Worm (Caenorhabditis elegans): ENCODE measurements around the gene degt-1.
A peak's percentile ranks its signal among the peaks of the same experiment; 100 is the strongest.

Gene degt-1

ce11 chrV:10556362-10556761 is 16.2 kb downstream of the degt-1 start:
- TF ChIP-seq pax-1 (tag; optimal IDR thresholded peaks at IDR 0.05) = no peak
- no peak for TF ChIP-seq ceh-18 (tag; optimal IDR thresholded peaks at IDR 0.05)
- TF ChIP-seq ceh-45 (GFP tag; IDR thresholded peaks at IDR 0.05) = no peak
- TF ChIP-seq unc-86 (tag; optimal IDR thresholded peaks at IDR 0.05) = no peak
- no peak for TF ChIP-seq ceh-19 (GFP tag; optimal IDR thresholded peaks at IDR 0.05)
- TF ChIP-seq odd-2 (tag; optimal IDR thresholded peaks at IDR 0.05) = no peak
- no peak for TF ChIP-seq pat-9 (tag; optimal IDR thresholded peaks at IDR 0.05)
- TF ChIP-seq che-1 (tag; optimal IDR thresholded peaks at IDR 0.05) = no peak
- TF ChIP-seq zip-5 (tag; optimal IDR thresholded peaks at IDR 0.05) = no peak
- no peak for TF ChIP-seq fax-1 (tag; optimal IDR thresholded peaks at IDR 0.05)
- no peak for TF ChIP-seq pag-3 (tag; optimal IDR thresholded peaks at IDR 0.05; ENCODE audit: borderline replicate concordance)
- TF ChIP-seq fkh-10 (GFP tag; optimal IDR thresholded peaks at IDR 0.05) = no peak
- TF ChIP-seq ceh-34 (tag; optimal IDR thresholded peaks at IDR 0.05) = no peak

ce11 chrV:10557094-10557493 is 17.0 kb downstream of the degt-1 start:
- TF ChIP-seq pha-4 (tag; optimal IDR thresholded peaks at IDR 0.05) (no peak), hlh-15 (tag; optimal IDR thresholded peaks at IDR 0.05) (no peak), ztf-16 (tag; optimal IDR thresholded peaks at IDR 0.05) (no peak), elt-4 (tag; optimal IDR thresholded peaks at IDR 0.05) (no peak), ceh-6 (GFP tag; optimal IDR thresholded peaks at IDR 0.05) (no peak), dmd-4 (tag; optimal IDR thresholded peaks at IDR 0.05; ENCODE audit: borderline replicate concordance) (no peak), pat-9 (tag; optimal IDR thresholded peaks at IDR 0.05) (no peak), eyg-1 (tag; optimal IDR thresholded peaks at IDR 0.05) (no peak), ceh-30 (tag; optimal IDR thresholded peaks at IDR 0.05) (no peak), ceh-24 (tag; optimal IDR thresholded peaks at IDR 0.05) (no peak)

ce11 chrV:10557676-10558075 is 17.6 kb downstream of the degt-1 start, which contains the start of gene best-14:
Gene best-14 (plus strand): TSS chrV:10557976.
- no peak for TF ChIP-seq zip-5 (tag; optimal IDR thresholded peaks at IDR 0.05)
- TF ChIP-seq tbx-2 (tag; optimal IDR thresholded peaks at IDR 0.05) = no peak
- TF ChIP-seq che-1 (tag; optimal IDR thresholded peaks at IDR 0.05) = no peak
- TF ChIP-seq elt-2 (tag; optimal IDR thresholded peaks at IDR 0.05) = no peak
- TF ChIP-seq ceh-9 (tag; optimal IDR thresholded peaks at IDR 0.05) = no peak
- no peak for TF ChIP-seq Y22D7AL.16 (tag; optimal IDR thresholded peaks at IDR 0.05)
- no peak for TF ChIP-seq tbx-7 (tag; optimal IDR thresholded peaks at IDR 0.05)
- no peak for TF ChIP-seq syd-9 (tag; optimal IDR thresholded peaks at IDR 0.05)
- TF ChIP-seq fkh-6 (tag; optimal IDR thresholded peaks at IDR 0.05) = no peak
- no peak for TF ChIP-seq ttx-3 (tag; optimal IDR thresholded peaks at IDR 0.05)
- TF ChIP-seq elt-4 (tag; optimal IDR thresholded peaks at IDR 0.05) = no peak
- TF ChIP-seq mec-3 (tag; optimal IDR thresholded peaks at IDR 0.05; ENCODE audit: borderline replicate concordance) = no peak
- no peak for TF ChIP-seq ceh-6 (GFP tag; optimal IDR thresholded peaks at IDR 0.05)

- TF ChIP-seq C38D4.7 (GFP tag; optimal IDR thresholded peaks at IDR 0.05) (no peak), nhr-232 (tag; optimal IDR thresholded peaks at IDR 0.05) (no peak)
Measured at ce11 chrV:10560621-10561020, 20.5 kb downstream of the degt-1 start, which contains the start of gene col-152. Gene col-152 (plus strand): TSS chrV:10560921.

- TF ChIP-seq ahr-1 (tag; optimal IDR thresholded peaks at IDR 0.05) (no peak), elt-4 (tag; optimal IDR thresholded peaks at IDR 0.05) (peak; percentile 50)
Measured at ce11 chrV:10561632-10562031, 21.5 kb downstream of the degt-1 start.

- TF ChIP-seq ref-2 (tag; optimal IDR thresholded peaks at IDR 0.05) = no peak
- TF ChIP-seq hlh-13 (GFP tag; optimal IDR thresholded peaks at IDR 0.05) = no peak
- no peak for TF ChIP-seq fkh-6 (tag; optimal IDR thresholded peaks at IDR 0.05)
- no peak for TF ChIP-seq pax-1 (tag; optimal IDR thresholded peaks at IDR 0.05)
- no peak for TF ChIP-seq ttx-3 (tag; optimal IDR thresholded peaks at IDR 0.05)
- no peak for TF ChIP-seq pha-4 (tag; optimal IDR thresholded peaks at IDR 0.05)
- TF ChIP-seq che-1 (tag; optimal IDR thresholded peaks at IDR 0.05) = no peak
- no peak for TF ChIP-seq npax-4 (tag; optimal IDR thresholded peaks at IDR 0.05)
- no peak for TF ChIP-seq unc-3 (GFP tag; conservative IDR thresholded peaks at IDR 0.05)
- no peak for TF ChIP-seq unc-3 (tag; optimal IDR thresholded peaks at IDR 0.05)
- no peak for TF ChIP-seq C38D4.7 (GFP tag; optimal IDR thresholded peaks at IDR 0.05)
- TF ChIP-seq ceh-22 (tag; optimal IDR thresholded peaks at IDR 0.05) = no peak
Measured at ce11 chrV:10562817-10563216, 22.7 kb downstream of the degt-1 start.

Measured in whole organism, late embryonic.